Fruit fly (Drosophila melanogaster) whole organism, embryonic: ENCODE data around the gene Lrpprc2.

Source experiments
- Aef1 ChIP-seq: fragments of 200-800 bp; sonication (Bioruptor generic); IDR thresholded peaks from 3 replicates; pipeline ENCODE4 v1.3.6; 2022; ENCODE audit warnings: missing biosample characterization, missing genetic modification characterization
- Atf-2 ChIP-seq: fragments of 200-800 bp; sonication (Bioruptor generic); optimal IDR thresholded peaks from 2 replicates; lab custom pipeline; 2016; ENCODE audit warnings: missing biosample characterization, missing genetic modification characterization
- BEAF-32 ChIP-seq: fragments of 200-800 bp; sonication (Bioruptor generic); optimal IDR thresholded peaks from 3 replicates; lab custom pipeline; 2017; ENCODE audit warnings: missing biosample characterization, missing genetic modification characterization, mild to moderate bottlenecking, moderate library complexity, missing genetic modification reagents
- Blimp-1 ChIP-seq: fragments of 200-800 bp; sonication (Bioruptor generic); optimal IDR thresholded peaks from 3 replicates; lab custom pipeline; 2018; ENCODE audit warnings: missing biosample characterization, missing genetic modification characterization, mild to moderate bottlenecking, moderate library complexity, missing genetic modification reagents
- CG10959 ChIP-seq: fragments of 200-800 bp; sonication (Bioruptor generic); IDR thresholded peaks from 2 replicates; pipeline ENCODE4 v1.3.6; 2022; ENCODE audit warnings: missing biosample characterization, missing genetic modification characterization
- CG10979 ChIP-seq: fragments of 200-800 bp; sonication (Bioruptor generic); optimal IDR thresholded peaks from 2 replicates; lab custom pipeline; 2018; ENCODE audit warnings: missing biosample characterization, mild to moderate bottlenecking, missing genetic modification characterization, moderate library complexity
- CG12236 ChIP-seq: fragments of 200-800 bp; sonication (Bioruptor generic); optimal IDR thresholded peaks from 2 replicates; lab custom pipeline; 2016; ENCODE audit warnings: missing biosample characterization, missing genetic modification characterization
- CG14050 ChIP-seq: fragments of 200-800 bp; sonication (Bioruptor generic); IDR thresholded peaks from 3 replicates; pipeline ENCODE4 v1.3.6; 2022; ENCODE audit warnings: missing biosample characterization, missing genetic modification characterization
- CG15073 ChIP-seq: fragments of 200-800 bp; sonication (Bioruptor generic); optimal IDR thresholded peaks from 2 replicates; lab custom pipeline; 2016; ENCODE audit warnings: missing biosample characterization, missing genetic modification characterization
- CG31441 ChIP-seq: fragments of 200-800 bp; sonication (Bioruptor generic); IDR thresholded peaks from 2 replicates; pipeline ENCODE4 v1.3.6; 2022; ENCODE audit warnings: missing biosample characterization, missing genetic modification characterization
- CG3407 ChIP-seq: fragments of 200-800 bp; sonication (Bioruptor generic); optimal IDR thresholded peaks from 2 replicates; lab custom pipeline; 2018; ENCODE audit warnings: missing biosample characterization, mild to moderate bottlenecking, missing genetic modification characterization
- CG4282 ChIP-seq: fragments of 200-800 bp; sonication (Bioruptor generic); optimal IDR thresholded peaks from 2 replicates; lab custom pipeline; 2016; ENCODE audit warnings: missing biosample characterization, missing genetic modification characterization
- CG4328 ChIP-seq: fragments of 200-800 bp; sonication (Bioruptor generic); optimal IDR thresholded peaks from 3 replicates; lab custom pipeline; 2017; ENCODE audit warnings: missing biosample characterization, missing genetic modification reagents, missing genetic modification characterization
- CG4404 ChIP-seq: fragments of 200-800 bp; sonication (Bioruptor generic); IDR thresholded peaks from 2 replicates; pipeline ENCODE4 v1.3.6; 2022; ENCODE audit warnings: missing biosample characterization, missing genetic modification characterization
- CG4854 ChIP-seq: fragments of 200-800 bp; sonication (Bioruptor generic); optimal IDR thresholded peaks from 2 replicates; lab custom pipeline; 2016; ENCODE audit warnings: missing biosample characterization, missing genetic modification characterization, inconsistent platforms
- CG6175 ChIP-seq: fragments of 200-800 bp; sonication (Bioruptor generic); IDR thresholded peaks from 3 replicates; pipeline ENCODE4 v1.3.6; 2022; ENCODE audit warnings: missing biosample characterization, missing genetic modification characterization
- CG6272 ChIP-seq: fragments of 200-800 bp; sonication (Bioruptor generic); IDR thresholded peaks from 2 replicates; pipeline ENCODE4 v1.3.6; 2022; ENCODE audit warnings: missing biosample characterization, missing genetic modification characterization
- CG9215 ChIP-seq: fragments of 200-800 bp; sonication (Bioruptor generic); IDR thresholded peaks from 2 replicates; pipeline ENCODE4 v1.3.6; 2022; ENCODE audit warnings: missing biosample characterization, missing genetic modification characterization
- CG9437 ChIP-seq: fragments of 200-800 bp; sonication (Bioruptor generic); optimal IDR thresholded peaks from 2 replicates; lab custom pipeline; 2018; ENCODE audit warnings: missing biosample characterization, mild to moderate bottlenecking, missing genetic modification characterization
- CG9817 ChIP-seq: fragments of 200-800 bp; sonication (Bioruptor generic); optimal IDR thresholded peaks from 2 replicates; lab custom pipeline; 2018; ENCODE audit warnings: missing biosample characterization, mild to moderate bottlenecking, missing genetic modification characterization, moderate library complexity
- Chrac-16 ChIP-seq: fragments of 200-800 bp; sonication (Bioruptor generic); optimal IDR thresholded peaks from 3 replicates; lab custom pipeline; 2016; ENCODE audit warnings: missing biosample characterization, missing genetic modification characterization
- CrebB ChIP-seq: fragments of 200-800 bp; sonication (Bioruptor generic); optimal IDR thresholded peaks from 3 replicates; lab custom pipeline; 2018; ENCODE audit warnings: missing biosample characterization, mild to moderate bottlenecking, missing genetic modification characterization
- Dref ChIP-seq: fragments of 200-800 bp; sonication (Bioruptor generic); IDR thresholded peaks from 2 replicates; pipeline ENCODE4 v1.3.6; 2022; ENCODE audit warnings: missing biosample characterization, missing genetic modification characterization
- Fer2 ChIP-seq: fragments of 200-800 bp; sonication (Bioruptor generic); optimal IDR thresholded peaks from 2 replicates; lab custom pipeline; 2018; ENCODE audit warnings: missing biosample characterization, mild to moderate bottlenecking, missing genetic modification characterization, moderate library complexity
- GATAe ChIP-seq: fragments of 200-800 bp; sonication (Bioruptor generic); conservative IDR thresholded peaks from 2 replicates; pipeline ENCODE4 v1.3.6; 2022; ENCODE audit warnings: missing biosample characterization, missing genetic modification characterization
- H2.0 ChIP-seq: fragments of 200-800 bp; sonication (Bioruptor generic); IDR thresholded peaks from 2 replicates; pipeline ENCODE4 v1.3.6; 2022; ENCODE audit warnings: missing biosample characterization, missing genetic modification characterization
- Hey ChIP-seq: fragments of 200-800 bp; sonication (Bioruptor generic); optimal IDR thresholded peaks from 3 replicates; lab custom pipeline; 2018; ENCODE audit warnings: missing biosample characterization, mild to moderate bottlenecking, missing genetic modification characterization
- HmgD ChIP-seq: fragments of 200-800 bp; sonication (Bioruptor generic); optimal IDR thresholded peaks from 3 replicates; lab custom pipeline; 2016; ENCODE audit warnings: missing biosample characterization, missing genetic modification characterization
- Hr78 ChIP-seq, 2 experiments: fragments of 200-800 bp in 1 of 2; fragments of >200 bp in 1 of 2; sonication (Bioruptor generic) in 1 of 2; optimal IDR thresholded peaks; 2 replicates each; lab custom pipeline; 2017 to 2019; ENCODE audit warnings: missing biosample characterization in 2 of 2, missing genetic modification characterization in 2 of 2, mild to moderate bottlenecking in 1 of 2, moderate library complexity in 1 of 2
- Oli ChIP-seq: fragments of 200-800 bp; sonication (Bioruptor generic); optimal IDR thresholded peaks from 2 replicates; lab custom pipeline; 2018; ENCODE audit warnings: missing biosample characterization, mild to moderate bottlenecking, missing genetic modification characterization, moderate library complexity
- Ravus ChIP-seq: fragments of 200-800 bp; sonication (Bioruptor generic); IDR thresholded peaks from 2 replicates; pipeline ENCODE4 v1.3.6; 2022; ENCODE audit warnings: missing biosample characterization, missing genetic modification characterization
- Rfx ChIP-seq: fragments of 200-800 bp; sonication (Bioruptor generic); IDR thresholded peaks from 2 replicates; pipeline ENCODE4 v1.3.6; 2022; ENCODE audit warnings: missing biosample characterization, missing genetic modification characterization
- Rx ChIP-seq: fragments of 200-800 bp; sonication (Bioruptor generic); IDR thresholded peaks from 2 replicates; pipeline ENCODE4 v1.3.6; 2022; ENCODE audit warnings: missing biosample characterization, missing genetic modification characterization
- Sox102F ChIP-seq: fragments of 200-800 bp; sonication (Bioruptor generic); optimal IDR thresholded peaks from 2 replicates; lab custom pipeline; 2018; ENCODE audit warnings: missing biosample characterization, mild to moderate bottlenecking, missing genetic modification characterization, moderate library complexity
- Trl ChIP-seq, 3 experiments: fragments of >200 bp in 2 of 3; fragments of 200-800 bp in 1 of 3; sonication (Bioruptor generic) in 1 of 3; optimal IDR thresholded peaks; 2 replicates in 1 of 3; 3 replicates in 2 of 3; lab custom pipeline; 2016 to 2017; ENCODE audit warnings: missing biosample characterization in 1 of 3, missing genetic modification characterization in 1 of 3
- Xbp1 ChIP-seq: fragments of 200-800 bp; sonication (Bioruptor generic); optimal IDR thresholded peaks from 3 replicates; lab custom pipeline; 2016; ENCODE audit warnings: missing biosample characterization, mild to moderate bottlenecking, missing genetic modification characterization
- bab2 ChIP-seq: fragments of 200-800 bp; sonication (Bioruptor generic); optimal IDR thresholded peaks from 2 replicates; lab custom pipeline; 2016; ENCODE audit warnings: missing biosample characterization, missing genetic modification characterization
- bbx ChIP-seq: fragments of 200-800 bp; sonication (Bioruptor generic); IDR thresholded peaks from 2 replicates; pipeline ENCODE4 v1.3.6; 2022; ENCODE audit warnings: missing biosample characterization, missing genetic modification characterization; ENCODE audit not compliant: partially characterized antibody
- btn ChIP-seq: fragments of 200-800 bp; sonication (Bioruptor generic); optimal IDR thresholded peaks from 2 replicates; lab custom pipeline; 2016; ENCODE audit warnings: missing biosample characterization, missing genetic modification characterization
- esg ChIP-seq: fragments of 200-800 bp; sonication (Bioruptor generic); conservative IDR thresholded peaks from 2 replicates; pipeline ENCODE4 v1.3.6; 2022; ENCODE audit warnings: missing biosample characterization, missing genetic modification characterization
- gcm ChIP-seq: fragments of 200-800 bp; sonication (Bioruptor generic); optimal IDR thresholded peaks from 2 replicates; lab custom pipeline; 2019; ENCODE audit warnings: missing biosample characterization, mild to moderate bottlenecking, missing genetic modification characterization, moderate library complexity
- grn ChIP-seq: fragments of 200-800 bp; sonication (Bioruptor generic); optimal IDR thresholded peaks from 3 replicates; lab custom pipeline; 2017; ENCODE audit warnings: missing biosample characterization, missing genetic modification characterization
- kah ChIP-seq: fragments of 200-800 bp; sonication (Bioruptor generic); optimal IDR thresholded peaks from 2 replicates; lab custom pipeline; 2018; ENCODE audit warnings: missing biosample characterization, mild to moderate bottlenecking, missing genetic modification characterization
- nerfin-2 ChIP-seq: fragments of 200-800 bp; sonication (Bioruptor generic); IDR thresholded peaks from 2 replicates; pipeline ENCODE4 v1.3.6; 2022; ENCODE audit warnings: missing biosample characterization, missing genetic modification characterization; ENCODE audit not compliant: partially characterized antibody
- onecut ChIP-seq: fragments of 200-800 bp; sonication (Bioruptor generic); IDR thresholded peaks from 2 replicates; pipeline ENCODE4 v1.3.6; 2022; ENCODE audit warnings: missing biosample characterization, missing genetic modification characterization
- pum ChIP-seq: fragments of 200-800 bp; sonication (Bioruptor generic); optimal IDR thresholded peaks from 2 replicates; lab custom pipeline; 2016; ENCODE audit warnings: missing biosample characterization, missing genetic modification characterization
- repo ChIP-seq: fragments of 200-800 bp; sonication (Bioruptor generic); optimal IDR thresholded peaks from 2 replicates; lab custom pipeline; 2016; ENCODE audit warnings: missing biosample characterization, missing genetic modification characterization
- sc ChIP-seq, 3 experiments: fragments of >200 bp in 2 of 3; fragments of 200-800 bp in 1 of 3; sonication (Bioruptor generic) in 1 of 3; optimal IDR thresholded peaks; 2 replicates in 2 of 3; 3 replicates in 1 of 3; lab custom pipeline; 2017; ENCODE audit warnings: mild to moderate bottlenecking in 1 of 3, missing biosample characterization in 1 of 3, missing genetic modification characterization in 1 of 3, missing genetic modification reagents in 1 of 3
- seq ChIP-seq: fragments of 200-800 bp; sonication (Bioruptor generic); IDR thresholded peaks from 2 replicates; pipeline ENCODE4 v1.3.6; 2022; ENCODE audit warnings: missing biosample characterization, missing genetic modification characterization
- slou ChIP-seq: fragments of 200-800 bp; sonication (Bioruptor generic); optimal IDR thresholded peaks from 3 replicates; lab custom pipeline; 2016; ENCODE audit warnings: missing biosample characterization, missing genetic modification characterization

The Lrpprc2 gene

dm6 chrX:1470562-1470961, 10.1 kb upstream of the Lrpprc2 start, which contains the start of gene pck (continued):
- TF ChIP-seq onecut (GFP tag; lab: Robert Waterston, UW) (peak; percentile 52), Oli (tag; lab: Kevin White, UChicago) (no peak), CG6175 (no peak), btn (GFP tag; lab: Kevin White, UChicago) (peak; percentile 28), CG14050 (GFP tag; lab: Robert Waterston, UW) (no peak; the same call in 2 of the 3 replicates), Xbp1 (peak; percentile 69), kah (GFP tag; lab: Kevin White, UChicago) (no peak), bab2 (peak; percentile 61), CG10979 (peak; percentile 57), repo (GFP tag; lab: Kevin White, UChicago) (no peak), CG4404 (GFP tag; lab: Robert Waterston, UW) (peak; percentile 42; the same call in 1 of the 2 replicates), seq (peak; percentile 67; the same call in 1 of the 2 replicates), grn (GFP tag; lab: Kevin White, UChicago) (no peak), Dref (GFP tag; lab: Robert Waterston, UW) (peak; percentile 66), slou (GFP tag; lab: Kevin White, UChicago) (no peak), Trl (optimal IDR thresholded peaks at IDR 0.05; lab: Kevin White, UChicago) (no peak), Trl (GFP tag; optimal IDR thresholded peaks at IDR 0.05; lab: Kevin White, UChicago) (peak; percentile 68), Ravus (no peak), CG9437 (GFP tag; lab: Kevin White, UChicago) (peak; percentile 45), Rx (peak; percentile 50; the same call in 1 of the 2 replicates), Blimp-1 (no peak), BEAF-32 (GFP tag; lab: Kevin White, UChicago) (peak; percentile 66), CG6272 (peak; percentile 30; the same call in 1 of the 2 replicates), CG3407 (GFP tag; lab: Kevin White, UChicago) (peak; percentile 34), CrebB (tag; lab: Kevin White, UChicago) (no peak), GATAe (GFP tag; lab: Robert Waterston, UW) (no peak), CG10959 (peak; percentile 62), gcm (GFP tag; lab: Kevin White, UChicago) (peak; percentile 51), esg (GFP tag; lab: Robert Waterston, UW) (no peak), pum (GFP tag; lab: Kevin White, UChicago) (peak; percentile 65), HmgD (GFP tag; lab: Kevin White, UChicago) (no peak), CG4328 (GFP tag; lab: Kevin White, UChicago) (no peak), Fer2 (tag; lab: Kevin White, UChicago) (no peak), CG31441 (GFP tag; lab: Robert Waterston, UW) (peak; percentile 51; the same call in 1 of the 2 replicates), Hey (tag; lab: Kevin White, UChicago) (no peak), CG4282 (no peak), bbx (no peak), CG12236 (GFP tag; lab: Kevin White, UChicago) (peak; percentile 45), CG9817 (tag; lab: Kevin White, UChicago) (peak; percentile 36), H2.0 (peak; percentile 69; the same call in 1 of the 2 replicates), Sox102F (GFP tag; lab: Kevin White, UChicago) (peak; percentile 67), CG15073 (GFP tag; lab: Kevin White, UChicago) (no peak), Atf-2 (GFP tag; lab: Kevin White, UChicago) (peak; percentile 4), Rfx (GFP tag; lab: Robert Waterston, UW) (peak; percentile 73), CG9215 (GFP tag; lab: Robert Waterston, UW) (peak; percentile 52), nerfin-2 (0 out of 2 replicates have a peak, but pooled peaks have one; percentile 29), sc (optimal IDR thresholded peaks at IDR 0.05; lab: Kevin White, UChicago) (no peak), sc (GFP tag; optimal IDR thresholded peaks at IDR 0.05; lab: Kevin White, UChicago) (no peak), CG4854 (GFP tag; lab: Kevin White, UChicago) (peak; percentile 26), Chrac-16 (GFP tag; lab: Kevin White, UChicago) (peak; percentile 75), Hr78 (GFP tag; optimal IDR thresholded peaks at IDR 0.05; lab: Kevin White, UChicago) (no peak), Aef1 (peak; percentile 64; the same call in 2 of the 3 replicates)
